Worm (Caenorhabditis elegans) whole organism, L4 larva: ENCODE data around the gene R186.8.
A peak's percentile ranks its signal among the peaks of the same experiment; 100 is the strongest.

Source experiments
- D1046.2 ChIP-seq: fragments of 200-800 bp; sonication (Bioruptor generic); IDR thresholded peaks from 2 replicates; pipeline ENCODE4 v1.3.6; 2022; ENCODE audit warnings: missing genetic modification characterization, missing compliant biosample characterization
- F37D6.2 ChIP-seq: sonication (generic microtip); optimal IDR thresholded peaks from 2 replicates; lab custom pipeline; 2016; ENCODE audit warnings: mild to moderate bottlenecking, missing genetic modification characterization, missing compliant biosample characterization
- F49E8.2 ChIP-seq: sonication (generic microtip); optimal IDR thresholded peaks from 2 replicates; lab custom pipeline; 2016; ENCODE audit warnings: missing compliant biosample characterization, mild to moderate bottlenecking, missing genetic modification characterization, borderline replicate concordance
- T20F7.1 ChIP-seq: fragments of 200-800 bp; sonication (Bioruptor generic); optimal IDR thresholded peaks from 2 replicates; lab custom pipeline; 2018; ENCODE audit warnings: mild to moderate bottlenecking, missing genetic modification characterization, missing compliant biosample characterization
- Y75B8A.6 ChIP-seq: fragments of 200-800 bp; sonication (Bioruptor generic); IDR thresholded peaks from 2 replicates; pipeline ENCODE4 v1.3.6; 2022; ENCODE audit warnings: missing genetic modification reagents, missing genetic modification characterization, missing compliant biosample characterization
- ZK337.2 ChIP-seq: fragments of 200-800 bp; sonication (Bioruptor generic); IDR thresholded peaks from 2 replicates; pipeline ENCODE4 v1.3.6; 2022; ENCODE audit warnings: missing genetic modification reagents, missing genetic modification characterization, missing compliant biosample characterization
- aha-1 ChIP-seq: fragments of 150-350 bp; peaks from one replicate; lab custom pipeline; 2014; ENCODE audit warnings: missing biosample characterization, missing genetic modification characterization
- ceh-20 ChIP-seq: fragments of 200-800 bp; sonication (Bioruptor generic); IDR thresholded peaks from 2 replicates; pipeline ENCODE4 v1.3.6; 2022; ENCODE audit warnings: missing genetic modification reagents, missing genetic modification characterization, missing compliant biosample characterization
- daf-16 ChIP-seq, 3 experiments: sonication (generic microtip); optimal IDR thresholded peaks; 2 replicates each; lab custom pipeline; 2016 to 2017; ENCODE audit warnings: missing genetic modification characterization in 3 of 3, missing genetic modification reagents in 3 of 3, mild to moderate bottlenecking in 2 of 3, missing compliant biosample characterization in 2 of 3, missing biosample characterization in 1 of 3, moderate library complexity in 1 of 3
- daf-19 ChIP-seq: fragments of 200-800 bp; sonication (Bioruptor generic); conservative IDR thresholded peaks from 2 replicates; pipeline ENCODE4 v1.3.6; 2022; ENCODE audit warnings: missing genetic modification characterization, missing compliant biosample characterization
- dmd-6 ChIP-seq: fragments of 200-800 bp; sonication (Bioruptor generic); IDR thresholded peaks from 2 replicates; pipeline ENCODE4 v1.3.6; 2022; ENCODE audit warnings: missing genetic modification reagents, missing genetic modification characterization, missing compliant biosample characterization
- dve-1 ChIP-seq: sonication (generic microtip); optimal IDR thresholded peaks from 2 replicates; lab custom pipeline; 2017; ENCODE audit warnings: antibody characterized with exemption, mild to moderate bottlenecking, missing genetic modification characterization, missing compliant biosample characterization; ENCODE audit not compliant: insufficient read depth
- egl-27 ChIP-seq: sonication (generic microtip); optimal IDR thresholded peaks from 3 replicates; lab custom pipeline; 2017; ENCODE audit warnings: missing biosample characterization, missing genetic modification reagents, missing genetic modification characterization
- gei-8 ChIP-seq: fragments of 200-800 bp; sonication (Bioruptor generic); optimal IDR thresholded peaks from 2 replicates; lab custom pipeline; 2018; ENCODE audit warnings: mild to moderate bottlenecking, missing genetic modification characterization, missing compliant biosample characterization
- hlh-11 ChIP-seq: fragments of 200-800 bp; sonication (Bioruptor generic); optimal IDR thresholded peaks from 2 replicates; lab custom pipeline; 2018; ENCODE audit warnings: mild to moderate bottlenecking, missing genetic modification characterization, missing compliant biosample characterization
- hlh-30 ChIP-seq: sonication (generic microtip); optimal IDR thresholded peaks from 2 replicates; lab custom pipeline; 2017; ENCODE audit warnings: antibody characterized with exemption, mild to moderate bottlenecking, missing genetic modification characterization, missing compliant biosample characterization; ENCODE audit not compliant: insufficient read depth
- lim-7 ChIP-seq: fragments of 200-800 bp; sonication (Bioruptor generic); IDR thresholded peaks from 2 replicates; pipeline ENCODE4 v1.3.6; 2022; ENCODE audit warnings: missing genetic modification characterization, missing compliant biosample characterization
- lin-1 ChIP-seq: fragments of 200-800 bp; sonication (Bioruptor generic); IDR thresholded peaks from 2 replicates; pipeline ENCODE4 v1.3.6; 2022; ENCODE audit warnings: missing genetic modification reagents, missing genetic modification characterization, missing compliant biosample characterization
- lin-39 ChIP-seq: fragments of 150-350 bp; optimal IDR thresholded peaks from 2 replicates; lab custom pipeline; 2014; ENCODE audit warnings: missing biosample characterization, missing genetic modification reagents, missing genetic modification characterization
- lsy-2 ChIP-seq, 2 experiments: fragments of 150-350 bp in 1 of 2; sonication (generic microtip) in 1 of 2; optimal IDR thresholded peaks; 2 replicates each; lab custom pipeline; 2014 to 2017; ENCODE audit warnings: missing biosample characterization in 2 of 2, missing genetic modification characterization in 2 of 2
- madf-5 ChIP-seq, 2 experiments: fragments of 200-800 bp; sonication (Bioruptor generic); IDR thresholded peaks; 2 replicates each; pipeline ENCODE4 v1.3.6; 2022; ENCODE audit warnings: missing compliant biosample characterization in 2 of 2, missing genetic modification characterization in 2 of 2
- mes-2 ChIP-seq: sonication (generic microtip); optimal IDR thresholded peaks from 2 replicates; lab custom pipeline; 2016; ENCODE audit warnings: missing genotype, mild to moderate bottlenecking, missing genetic modification characterization, missing compliant biosample characterization; ENCODE audit not compliant: poor library complexity, severe bottlenecking
- mxl-2 ChIP-seq: fragments of 200-800 bp; sonication (Bioruptor generic); conservative IDR thresholded peaks from 2 replicates; pipeline ENCODE4 v1.3.6; 2022; ENCODE audit warnings: missing genetic modification reagents, missing genetic modification characterization, missing compliant biosample characterization
- mxl-3 ChIP-seq: fragments of 200-800 bp; sonication (Bioruptor generic); optimal IDR thresholded peaks from 2 replicates; lab custom pipeline; 2018; ENCODE audit warnings: mild to moderate bottlenecking, missing genetic modification characterization, missing compliant biosample characterization
- nhr-102 ChIP-seq: sonication (generic microtip); optimal IDR thresholded peaks from 2 replicates; lab custom pipeline; 2016; ENCODE audit warnings: mild to moderate bottlenecking, missing genetic modification characterization, moderate library complexity, missing compliant biosample characterization
- nhr-111 ChIP-seq: fragments of 200-800 bp; sonication (Bioruptor generic); optimal IDR thresholded peaks from 2 replicates; lab custom pipeline; 2018; ENCODE audit warnings: mild to moderate bottlenecking, missing genetic modification characterization, missing compliant biosample characterization
- nhr-28 ChIP-seq: fragments of 150-350 bp; optimal IDR thresholded peaks from 2 replicates; lab custom pipeline; 2014; ENCODE audit warnings: missing biosample characterization, missing genetic modification characterization
- nhr-42 ChIP-seq: fragments of 200-800 bp; sonication (Bioruptor generic); IDR thresholded peaks from 2 replicates; pipeline ENCODE4 v1.3.6; 2022; ENCODE audit warnings: missing genetic modification characterization, missing compliant biosample characterization
- nhr-48 ChIP-seq: sonication (generic microtip); optimal IDR thresholded peaks from 2 replicates; lab custom pipeline; 2016; ENCODE audit warnings: mild to moderate bottlenecking, missing genetic modification characterization, missing compliant biosample characterization
- php-3 ChIP-seq: fragments of 200-800 bp; sonication (Bioruptor generic); IDR thresholded peaks from 2 replicates; pipeline ENCODE4 v1.3.6; 2022; ENCODE audit warnings: missing genetic modification reagents, missing genetic modification characterization, missing compliant biosample characterization
- pqm-1 ChIP-seq: sonication (generic microtip); optimal IDR thresholded peaks from 2 replicates; lab custom pipeline; 2017; ENCODE audit warnings: missing biosample characterization, missing genetic modification characterization
- rbr-2 ChIP-seq: sonication (generic microtip); optimal IDR thresholded peaks from 2 replicates; lab custom pipeline; 2016; ENCODE audit warnings: missing genotype, missing genetic modification characterization, missing compliant biosample characterization
- saeg-2 ChIP-seq: fragments of 200-800 bp; sonication (Bioruptor generic); IDR thresholded peaks from 2 replicates; pipeline ENCODE4 v1.3.6; 2022; ENCODE audit warnings: missing genetic modification reagents, missing genetic modification characterization, missing compliant biosample characterization
- set-16 ChIP-seq: fragments of 200-800 bp; sonication (Bioruptor generic); IDR thresholded peaks from 2 replicates; pipeline ENCODE4 v1.3.6; 2022; ENCODE audit warnings: missing genetic modification reagents, missing genetic modification characterization, missing compliant biosample characterization
- snpc-1.2 ChIP-seq: fragments of 200-800 bp; sonication (Bioruptor generic); IDR thresholded peaks from 2 replicates; pipeline ENCODE4 v1.3.6; 2022; ENCODE audit warnings: missing genetic modification reagents, missing genetic modification characterization, missing compliant biosample characterization
- spr-1 ChIP-seq: sonication (generic microtip); optimal IDR thresholded peaks from 2 replicates; lab custom pipeline; 2016; ENCODE audit warnings: mild to moderate bottlenecking, missing genetic modification characterization, missing compliant biosample characterization
- tra-1 ChIP-seq: fragments of 200-800 bp; sonication (Bioruptor generic); IDR thresholded peaks from 2 replicates; pipeline ENCODE4 v1.3.6; 2022; ENCODE audit warnings: missing genetic modification reagents, missing genetic modification characterization, missing compliant biosample characterization
- unc-130 ChIP-seq: sonication (generic microtip); optimal IDR thresholded peaks from 2 replicates; lab custom pipeline; 2016; ENCODE audit warnings: missing genetic modification reagents, missing genetic modification characterization, missing compliant biosample characterization
- unc-62 ChIP-seq, 3 experiments: fragments of 150-350 bp in 1 of 3; sonication (generic microtip); optimal IDR thresholded peaks in 2 of 3; peaks in 1 of 3; 1 replicate in 1 of 3; 2 replicates in 2 of 3; lab custom pipeline; 2014 to 2017; ENCODE audit warnings: missing biosample characterization in 3 of 3, missing genetic modification characterization in 3 of 3, missing genetic modification reagents in 3 of 3, missing genotype in 1 of 3
- zip-11 ChIP-seq: fragments of 200-800 bp; sonication (Bioruptor generic); IDR thresholded peaks from 2 replicates; pipeline ENCODE4 v1.3.6; 2022; ENCODE audit warnings: missing genetic modification characterization, missing compliant biosample characterization
- ztf-7 ChIP-seq: fragments of 150-350 bp; optimal IDR thresholded peaks from 2 replicates; lab custom pipeline; 2014; ENCODE audit warnings: missing biosample characterization, missing genetic modification characterization

The R186.8 gene

DNA sequence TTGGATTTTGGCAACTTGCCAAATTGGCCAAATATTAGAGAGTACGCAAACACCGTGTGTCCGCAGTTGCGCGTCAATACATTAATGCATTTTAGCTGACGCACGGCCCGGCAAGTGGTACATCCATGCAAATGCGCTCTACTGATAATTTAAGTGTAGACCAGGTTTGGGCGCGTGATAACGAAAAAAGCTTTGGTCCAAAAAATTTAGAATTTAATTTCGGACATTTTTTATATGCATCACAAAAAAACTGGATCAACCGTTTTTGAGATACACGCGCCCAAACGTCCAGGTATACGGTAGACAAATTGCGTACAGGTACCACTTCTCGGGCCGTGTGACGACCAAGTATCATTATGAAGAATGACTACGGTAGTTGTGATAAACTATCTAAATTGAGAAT, at the start of gene R186.8 (continued):
- peak; percentile 88 for TF ChIP-seq nhr-42 (GFP tag; lab: Robert Waterston, UW)

DNA sequence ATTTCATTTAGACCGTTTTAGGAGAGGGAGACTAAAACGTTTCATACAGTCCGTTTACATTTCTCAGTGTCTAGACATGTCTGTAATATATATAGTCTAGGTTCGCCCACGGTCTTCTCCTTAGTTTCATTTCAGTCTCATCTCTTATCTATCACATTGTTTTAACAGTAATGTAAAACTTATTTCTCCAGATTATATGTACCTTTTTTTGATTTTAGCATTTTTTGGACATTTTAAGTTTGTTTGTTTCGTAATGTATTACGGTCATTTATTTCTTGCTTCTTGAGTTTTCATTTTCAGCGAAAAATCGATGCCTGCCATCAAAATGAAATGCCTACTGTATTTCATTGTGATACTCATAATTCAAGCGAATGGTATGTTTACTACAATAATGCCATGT, 46.1 kb upstream of the R186.8 start, which contains the start of gene F15B9.6:
Gene F15B9.6, plus strand, starts transcription at position 301 of the 400 bp plus-strand sequence.
- no peak for TF ChIP-seq F37D6.2 (tag; lab: Kevin White, UChicago)
- TF ChIP-seq, all 104 proteins: peak for 0

DNA sequence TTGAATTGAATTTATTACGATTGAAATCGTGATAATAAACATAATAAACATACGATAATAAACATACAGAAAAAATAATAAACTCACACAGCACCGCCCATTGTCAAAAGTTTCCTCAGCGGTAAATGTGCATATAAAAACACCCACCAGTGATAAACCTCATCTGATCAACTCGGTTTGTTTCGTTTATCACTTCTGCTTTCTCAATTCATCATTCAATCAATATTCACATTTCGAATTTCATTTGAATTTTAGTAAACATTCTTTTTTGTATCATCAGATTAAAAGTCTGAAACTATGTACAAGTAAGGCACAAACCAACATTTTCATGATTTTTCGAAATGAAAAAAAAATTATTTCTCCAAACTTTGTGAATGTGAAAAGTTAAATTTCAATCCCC, 45.4 kb upstream of the R186.8 start, which contains the start of gene try-10:
Gene try-10, minus strand, starts transcription at position 101 of the 400 bp plus-strand sequence.
- no peak for TF ChIP-seq ZK337.2 (GFP tag; lab: Robert Waterston, UW)
- no peak for TF ChIP-seq saeg-2 (GFP tag; lab: Robert Waterston, UW)
- no peak for TF ChIP-seq Y75B8A.6 (GFP tag; lab: Robert Waterston, UW)
- TF ChIP-seq zip-11 (GFP tag; lab: Robert Waterston, UW): no peak
- no peak for TF ChIP-seq aha-1 (tag; lab: Kevin White, UChicago)
- no peak for TF ChIP-seq ceh-20 (GFP tag; lab: Robert Waterston, UW)
- TF ChIP-seq madf-5 (GFP tag; IDR thresholded peaks at IDR 0.05; lab: Robert Waterston, UW): no peak
- no peak for TF ChIP-seq hlh-30
- no peak for TF ChIP-seq lin-1 (GFP tag; lab: Robert Waterston, UW)
- TF ChIP-seq lin-39 (tag; lab: Kevin White, UChicago): no peak
- no peak for TF ChIP-seq gei-8 (GFP tag; lab: Kevin White, UChicago)
- no peak for TF ChIP-seq unc-62 (GFP tag; optimal IDR thresholded peaks at IDR 0.05 in 1 of 2; lab: Kevin White, UChicago)
- no peak for TF ChIP-seq unc-62 (tag; optimal IDR thresholded peaks at IDR 0.05; lab: Kevin White, UChicago)
- TF ChIP-seq mxl-2: no peak
- TF ChIP-seq egl-27: no peak
- TF ChIP-seq ztf-7 (tag; lab: Kevin White, UChicago): no peak
- TF ChIP-seq unc-130 (GFP tag; lab: Kevin White, UChicago): no peak
- TF ChIP-seq rbr-2 (tag; lab: Kevin White, UChicago): no peak
- no peak for TF ChIP-seq nhr-111 (GFP tag; lab: Kevin White, UChicago)
- no peak for TF ChIP-seq lim-7 (GFP tag; lab: Robert Waterston, UW)

DNA sequence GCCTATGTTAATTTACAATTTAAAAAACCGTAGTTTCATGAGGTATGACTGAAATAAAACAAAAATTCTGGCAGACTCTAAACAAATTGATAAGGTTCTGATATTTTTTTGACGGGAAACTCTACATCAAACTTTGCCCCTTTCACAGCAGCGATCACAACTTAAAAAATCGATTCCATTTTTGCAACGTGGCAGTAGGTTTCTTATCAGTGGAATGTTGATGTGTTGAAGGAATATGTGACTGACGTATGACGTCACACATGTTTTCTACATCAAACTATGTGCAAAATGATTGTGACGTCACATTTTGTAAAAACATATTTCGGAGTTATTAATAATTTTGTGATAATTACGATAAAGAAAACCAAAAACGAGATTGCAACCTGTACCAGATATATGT, 44.1 kb upstream of the R186.8 start:
- TF ChIP-seq snpc-1.2 (GFP tag; lab: Robert Waterston, UW) (no peak), pqm-1 (peak; percentile 5), unc-62 (GFP tag; optimal IDR thresholded peaks at IDR 0.05 in 1 of 2; lab: Kevin White, UChicago) (peak in 1 of 2 experiments; percentile 83), unc-62 (tag; optimal IDR thresholded peaks at IDR 0.05; lab: Kevin White, UChicago) (no peak), hlh-11 (peak; percentile 80), dve-1 (tag; lab: Kevin White, UChicago) (peak; percentile 88), ZK337.2 (GFP tag; lab: Robert Waterston, UW) (no peak), D1046.2 (GFP tag; lab: Robert Waterston, UW) (no peak), mxl-3 (no peak), dmd-6 (peak; percentile 92), egl-27 (no peak), lsy-2 (tag; optimal IDR thresholded peaks at IDR 0.05; lab: Kevin White, UChicago) (peak in 1 of 2 experiments; percentile 15), mes-2 (tag; lab: Kevin White, UChicago) (peak; percentile 2), saeg-2 (GFP tag; lab: Robert Waterston, UW) (peak; percentile 37; the same call in 1 of the 2 replicates), daf-19 (GFP tag; lab: Robert Waterston, UW) (no peak), nhr-48 (tag; lab: Kevin White, UChicago) (peak; percentile 69), nhr-102 (peak; percentile 80), F49E8.2 (tag; lab: Kevin White, UChicago) (no peak), spr-1 (tag; lab: Kevin White, UChicago) (no peak), daf-16 (GFP tag; optimal IDR thresholded peaks at IDR 0.05; lab: Kevin White, UChicago) (peak in 1 of 2 experiments; percentile 53), daf-16 (tag; optimal IDR thresholded peaks at IDR 0.05; lab: Kevin White, UChicago) (peak; percentile 89), tra-1 (peak; percentile 59; the same call in 1 of the 2 replicates), set-16 (GFP tag; lab: Robert Waterston, UW) (no peak), mxl-2 (no peak), nhr-28 (tag; lab: Kevin White, UChicago) (peak; percentile 36), php-3 (GFP tag; lab: Robert Waterston, UW) (peak; percentile 66; the same call in 1 of the 2 replicates), T20F7.1 (GFP tag; lab: Kevin White, UChicago) (peak; percentile 52)
